Fruit fly (Drosophila melanogaster) whole organism, wandering third instar larva: ENCODE data around the gene CG45045.

Experiments used
- CG32264 ChIP-seq: fragments of 200-800 bp; sonication (Bioruptor generic); optimal IDR thresholded peaks from 2 replicates; lab custom pipeline; 2016; ENCODE audit warnings: missing biosample characterization, missing genetic modification characterization
- HLH106 ChIP-seq: fragments of 200-800 bp; optimal IDR thresholded peaks from 3 replicates; lab custom pipeline; 2019; ENCODE audit warnings: missing biosample characterization, mild to moderate bottlenecking, missing genetic modification characterization, moderate library complexity
- Mio ChIP-seq: sonication (Bioruptor generic); optimal IDR thresholded peaks from 2 replicates; lab custom pipeline; 2016; ENCODE audit warnings: missing biosample characterization, missing genetic modification characterization
- OdsH ChIP-seq: fragments of 200-800 bp; sonication (Bioruptor generic); optimal IDR thresholded peaks from 2 replicates; lab custom pipeline; 2016; ENCODE audit warnings: missing biosample characterization, mild to moderate bottlenecking, missing genetic modification characterization
- Vsx2 ChIP-seq: fragments of 200-300, 225-300 bp; sonication (Bioruptor generic); optimal IDR thresholded peaks from 2 replicates; lab custom pipeline; 2018; ENCODE audit warnings: missing biosample characterization, missing genetic modification characterization; ENCODE audit not compliant: partially characterized antibody
- br ChIP-seq: fragments of 200-800 bp; sonication (Bioruptor generic); optimal IDR thresholded peaks from 2 replicates; lab custom pipeline; 2016; ENCODE audit warnings: missing biosample characterization, missing genetic modification characterization
- dmrt93B ChIP-seq: fragments of 200-800 bp; sonication (Bioruptor generic); optimal IDR thresholded peaks from 2 replicates; lab custom pipeline; 2018; ENCODE audit warnings: missing biosample characterization, mild to moderate bottlenecking, missing genetic modification characterization
- dsf ChIP-seq: sonication (Bioruptor generic); optimal IDR thresholded peaks from 2 replicates; lab custom pipeline; 2016; ENCODE audit warnings: missing biosample characterization, missing genetic modification characterization, borderline replicate concordance
- ey ChIP-seq: fragments of 200-800 bp; sonication (Bioruptor generic); optimal IDR thresholded peaks from 2 replicates; lab custom pipeline; 2016; ENCODE audit warnings: missing biosample characterization, missing genetic modification characterization
- foxo ChIP-seq, 2 experiments: fragments of 200-800 bp; sonication (Bioruptor generic); optimal IDR thresholded peaks; 2 replicates in 1 of 2; 3 replicates in 1 of 2; lab custom pipeline; 2016 to 2017; ENCODE audit warnings: missing biosample characterization in 2 of 2, missing genetic modification characterization in 2 of 2
- jim ChIP-seq: fragments of 175-275, 200-325 bp; sonication (Bioruptor generic); optimal IDR thresholded peaks from 2 replicates; lab custom pipeline; 2016; ENCODE audit warnings: missing biosample characterization, mild to moderate bottlenecking, missing genetic modification characterization
- pan ChIP-seq: fragments of >200 bp; optimal IDR thresholded peaks from 2 replicates; lab custom pipeline; 2017
- psq ChIP-seq: fragments of 200-800 bp; sonication (Bioruptor generic); optimal IDR thresholded peaks from 3 replicates; lab custom pipeline; 2017; ENCODE audit warnings: missing biosample characterization, mild to moderate bottlenecking, missing genetic modification characterization, moderate library complexity
- rgr ChIP-seq: fragments of 200-800 bp; sonication (Bioruptor generic); optimal IDR thresholded peaks from 3 replicates; lab custom pipeline; 2016; ENCODE audit warnings: missing biosample characterization, mild to moderate bottlenecking, missing genetic modification characterization

DNA sequence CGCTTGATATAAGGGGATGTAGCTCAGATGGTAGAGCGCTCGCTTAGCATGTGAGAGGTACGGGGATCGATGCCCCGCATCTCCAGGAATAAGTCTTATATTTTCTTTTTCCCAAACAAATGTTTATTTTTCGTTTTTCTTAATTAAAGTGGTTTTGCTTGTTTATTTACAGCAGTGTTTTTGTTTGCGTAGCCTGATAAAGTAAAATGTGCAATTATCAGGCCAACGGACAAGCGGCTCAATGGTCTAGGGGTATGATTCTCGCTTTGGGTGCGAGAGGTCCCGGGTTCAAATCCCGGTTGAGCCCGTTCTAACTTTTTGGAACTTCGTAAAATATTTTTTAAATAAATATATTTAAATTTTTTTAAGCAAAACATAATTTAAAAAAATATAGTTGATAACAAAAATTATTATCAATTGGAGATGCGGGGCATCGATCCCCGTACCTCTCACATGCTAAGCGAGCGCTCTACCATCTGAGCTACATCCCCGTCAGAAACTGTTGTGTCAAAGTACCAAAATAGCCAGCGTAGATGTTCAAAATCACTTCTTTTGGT lies 47.6 kb upstream of the CG45045 start:
- TF ChIP-seq dmrt93B: no peak
- no peak for TF ChIP-seq pan (lab: Kevin White, UChicago)
- TF ChIP-seq CG32264 (GFP tag; lab: Kevin White, UChicago): peak; percentile 3
- no peak for TF ChIP-seq br (GFP tag; lab: Kevin White, UChicago)
- no peak for TF ChIP-seq jim (GFP tag; lab: Kevin White, UChicago)
- peak in 1 of 2 experiments; percentile 13 for TF ChIP-seq foxo (GFP tag; optimal IDR thresholded peaks at IDR 0.05; lab: Kevin White, UChicago)
- no peak for TF ChIP-seq psq (GFP tag; lab: Kevin White, UChicago)
- TF ChIP-seq dsf (GFP tag; lab: Kevin White, UChicago): no peak
- no peak for TF ChIP-seq HLH106 (tag; lab: Kevin White, UChicago)
- no peak for TF ChIP-seq rgr (GFP tag; lab: Kevin White, UChicago)
- no peak for TF ChIP-seq Mio (GFP tag; lab: Kevin White, UChicago)
- TF ChIP-seq OdsH: no peak
- TF ChIP-seq Vsx2 (GFP tag; lab: Kevin White, UChicago): no peak
- no peak for TF ChIP-seq ey
